Worm (Caenorhabditis elegans) whole organism, L4 larva: ENCODE results near the gene srx-104.

Source experiments
- F26F4.8 ChIP-seq: fragments of 200-800 bp; sonication (Bioruptor generic); conservative IDR thresholded peaks from 2 replicates; pipeline ENCODE4 v1.3.6; 2022; ENCODE audit warnings: missing genetic modification characterization, missing compliant biosample characterization
- ama-1 ChIP-seq: fragments of 150-350 bp; optimal IDR thresholded peaks from 2 replicates; lab custom pipeline; 2014; ENCODE audit warnings: inconsistent platforms, mixed read lengths
- ceh-28 ChIP-seq: fragments of 150-350 bp; optimal IDR thresholded peaks from 2 replicates; lab custom pipeline; 2014; ENCODE audit warnings: missing biosample characterization, missing genetic modification reagents, missing genetic modification characterization
- lin-1 ChIP-seq: fragments of 200-800 bp; sonication (Bioruptor generic); IDR thresholded peaks from 2 replicates; pipeline ENCODE4 v1.3.6; 2022; ENCODE audit warnings: missing genetic modification reagents, missing genetic modification characterization, missing compliant biosample characterization
- lin-13 ChIP-seq: fragments of 150-350 bp; optimal IDR thresholded peaks from 2 replicates; lab custom pipeline; 2014; ENCODE audit warnings: missing biosample characterization, missing genetic modification reagents, missing genetic modification characterization
- nhr-237 ChIP-seq: sonication (generic microtip); optimal IDR thresholded peaks from 2 replicates; lab custom pipeline; 2017; ENCODE audit warnings: missing biosample characterization, missing genetic modification characterization
- pqm-1 ChIP-seq: sonication (generic microtip); optimal IDR thresholded peaks from 2 replicates; lab custom pipeline; 2017; ENCODE audit warnings: missing biosample characterization, missing genetic modification characterization
- skn-1 ChIP-seq: fragments of 150-350 bp; optimal IDR thresholded peaks from 2 replicates; lab custom pipeline; 2014; ENCODE audit warnings: missing biosample characterization, missing genetic modification characterization
- tra-1 ChIP-seq: fragments of 200-800 bp; sonication (Bioruptor generic); IDR thresholded peaks from 2 replicates; pipeline ENCODE4 v1.3.6; 2022; ENCODE audit warnings: missing genetic modification reagents, missing genetic modification characterization, missing compliant biosample characterization
- zip-2 ChIP-seq: fragments of 150-350 bp; optimal IDR thresholded peaks from 2 replicates; lab custom pipeline; 2014; ENCODE audit warnings: missing biosample characterization, missing genetic modification characterization

- TF ChIP-seq skn-1 (tag; lab: Kevin White, UChicago) = no peak
- TF ChIP-seq zip-2 = no peak
- no peak for TF ChIP-seq F26F4.8 (GFP tag; lab: Robert Waterston, UW)
- TF ChIP-seq tra-1 (GFP tag; lab: Robert Waterston, UW) = no peak
- TF ChIP-seq lin-13 = no peak
- no peak for TF ChIP-seq ama-1 (lab: Kevin White, UChicago)
- no peak for TF ChIP-seq nhr-237 (tag; lab: Kevin White, UChicago)
- TF ChIP-seq ceh-28 (tag; lab: Kevin White, UChicago) = no peak
- no peak for TF ChIP-seq pqm-1 (tag; lab: Kevin White, UChicago)
- TF ChIP-seq lin-1 (GFP tag; lab: Robert Waterston, UW) = no peak
Measured at ce11 chrII:3690646-3691045, 8.8 kb downstream of the srx-104 start, which contains the start of gene srx-101.
